Fruit fly (Drosophila melanogaster): ENCODE data around the gene Drs.

The Drs gene

dm6 chr3L:3394854-3395723 lies 25.7 kb downstream of the Drs start (continued):
- peak; percentile 90 for TF ChIP-seq sv (GFP tag; optimal IDR thresholded peaks at IDR 0.05)
- peak; percentile 89 for TF ChIP-seq br (GFP tag; optimal IDR thresholded peaks at IDR 0.05)
- peak; percentile 75 for TF ChIP-seq CG9705 (GFP tag; optimal IDR thresholded peaks at IDR 0.05)
- no peak for TF ChIP-seq Myc (optimal IDR thresholded peaks at IDR 0.05)

dm6 chr3L:3396056-3396455 lies 26.7 kb downstream of the Drs start:
- TF ChIP-seq N (GFP tag; optimal IDR thresholded peaks at IDR 0.05), result no peak
- TF ChIP-seq Dfd (GFP tag; optimal IDR thresholded peaks at IDR 0.05), result no peak
- TF ChIP-seq jim (GFP tag; optimal IDR thresholded peaks at IDR 0.05), result no peak
- TF ChIP-seq sage (GFP tag; optimal IDR thresholded peaks at IDR 0.05), result peak; percentile 10
- peak; percentile 54 for TF ChIP-seq dmrt93B (GFP tag; optimal IDR thresholded peaks at IDR 0.05)
- no peak for TF ChIP-seq Dif (GFP tag; optimal IDR thresholded peaks at IDR 0.05; ENCODE audit: partially characterized antibody)
- TF ChIP-seq dl (GFP tag; optimal IDR thresholded peaks at IDR 0.05; ENCODE audit: insufficient read depth in 1 of 2, partially characterized antibody in 2 of 2), result no peak
- no peak for TF ChIP-seq usp (GFP tag; optimal IDR thresholded peaks at IDR 0.05)
- TF ChIP-seq sv (GFP tag; optimal IDR thresholded peaks at IDR 0.05), result peak; percentile 68
- TF ChIP-seq Hr83 (GFP tag; optimal IDR thresholded peaks at IDR 0.05; ENCODE audit: poor library complexity, severe bottlenecking), result no peak
- no peak for TF ChIP-seq Vsx2 (GFP tag; optimal IDR thresholded peaks at IDR 0.05; ENCODE audit: partially characterized antibody)
- TF ChIP-seq brk (GFP tag; optimal IDR thresholded peaks at IDR 0.05), result peak; percentile 15
- no peak for TF ChIP-seq Mio (GFP tag; optimal IDR thresholded peaks at IDR 0.05)
- TF ChIP-seq foxo (GFP tag; optimal IDR thresholded peaks at IDR 0.05), result peak in 1 of 2 experiments; percentile 68
- TF ChIP-seq OdsH (GFP tag; optimal IDR thresholded peaks at IDR 0.05), result peak; percentile 60
- peak; percentile 55 for TF ChIP-seq Hnf4 (GFP tag; optimal IDR thresholded peaks at IDR 0.05)
- TF ChIP-seq tai (GFP tag; optimal IDR thresholded peaks at IDR 0.05), result peak; percentile 48
- no peak for TF ChIP-seq pan (optimal IDR thresholded peaks at IDR 0.05)
- no peak for TF ChIP-seq Jra (GFP tag; optimal IDR thresholded peaks at IDR 0.05)
- no peak for TF ChIP-seq lola (GFP tag; optimal IDR thresholded peaks at IDR 0.05)
- no peak for TF ChIP-seq Rel (GFP tag; optimal IDR thresholded peaks at IDR 0.05)
- TF ChIP-seq Rel (tag; optimal IDR thresholded peaks at IDR 0.05), result no peak
- no peak for TF ChIP-seq CG32264 (GFP tag; optimal IDR thresholded peaks at IDR 0.05)
- TF ChIP-seq CrebA (GFP tag; optimal IDR thresholded peaks at IDR 0.05; ENCODE audit: borderline replicate concordance), result no peak
- no peak for TF ChIP-seq GATAd (GFP tag; optimal IDR thresholded peaks at IDR 0.05)
- no peak for TF ChIP-seq Hr78 (GFP tag; optimal IDR thresholded peaks at IDR 0.05)
- peak; percentile 74 for TF ChIP-seq h (GFP tag; optimal IDR thresholded peaks at IDR 0.05)
- TF ChIP-seq woc (GFP tag; optimal IDR thresholded peaks at IDR 0.05), result peak; percentile 36
- TF ChIP-seq HLH106 (tag; optimal IDR thresholded peaks at IDR 0.05), result peak; percentile 72
- TF ChIP-seq Sp1 (GFP tag; optimal IDR thresholded peaks at IDR 0.05), result peak; percentile 73
- TF ChIP-seq CG9705 (GFP tag; optimal IDR thresholded peaks at IDR 0.05), result peak; percentile 25
- TF ChIP-seq br (GFP tag; optimal IDR thresholded peaks at IDR 0.05), result peak; percentile 48
- TF ChIP-seq Myc (optimal IDR thresholded peaks at IDR 0.05), result no peak
- TF ChIP-seq psq (GFP tag; optimal IDR thresholded peaks at IDR 0.05), result no peak
- TF ChIP-seq ey (GFP tag; optimal IDR thresholded peaks at IDR 0.05), result peak; percentile 51
- TF ChIP-seq rgr (GFP tag; optimal IDR thresholded peaks at IDR 0.05), result peak; percentile 55
- no peak for TF ChIP-seq Abd-B (GFP tag; optimal IDR thresholded peaks at IDR 0.05)
- TF ChIP-seq dsf (GFP tag; optimal IDR thresholded peaks at IDR 0.05; ENCODE audit: borderline replicate concordance), result no peak
- TF ChIP-seq fru (GFP tag; optimal IDR thresholded peaks at IDR 0.05), result peak; percentile 72

All from whole organism, wandering third instar larva.